Worm (Caenorhabditis elegans) whole organism, L1 larva: ENCODE results near the gene srxa-13.

Experiments used
- aha-1 ChIP-seq: fragments of 150-350 bp; optimal IDR thresholded peaks from 2 replicates; lab custom pipeline; 2014; ENCODE audit warnings: missing biosample characterization, missing genetic modification characterization
- aly-2 ChIP-seq: fragments of 150-350 bp; optimal IDR thresholded peaks from 2 replicates; lab custom pipeline; 2014; ENCODE audit warnings: missing biosample characterization, missing genetic modification characterization
- egl-27 ChIP-seq, 2 experiments: fragments of 150-350 bp in 1 of 2; sonication (generic microtip); optimal IDR thresholded peaks; 3 replicates each; lab custom pipeline; 2017 to 2018; ENCODE audit warnings: missing biosample characterization in 2 of 2, missing genetic modification characterization in 2 of 2, missing genetic modification reagents in 2 of 2
- nhr-237 ChIP-seq: fragments of 150-350 bp; optimal IDR thresholded peaks from 2 replicates; lab custom pipeline; 2014; ENCODE audit warnings: missing biosample characterization, missing genetic modification characterization
- nhr-90 ChIP-seq: sonication (generic microtip); optimal IDR thresholded peaks from 2 replicates; lab custom pipeline; 2016; ENCODE audit warnings: mild to moderate bottlenecking, missing genetic modification characterization, missing compliant biosample characterization; ENCODE audit not compliant: poor library complexity
- sptf-1 ChIP-seq: fragments of 150-350 bp; optimal IDR thresholded peaks from 2 replicates; lab custom pipeline; 2014; ENCODE audit warnings: missing biosample characterization, missing genetic modification characterization

ce11 chrV:13949010-13949409, 19.4 kb downstream of the srxa-13 start, which contains the start of gene R10D12.6:
- TF ChIP-seq aha-1 (tag; lab: Kevin White, UChicago), result no peak
- no peak for TF ChIP-seq aly-2 (tag; lab: Kevin White, UChicago)
- TF ChIP-seq egl-27 (tag; optimal IDR thresholded peaks at IDR 0.05; lab: Kevin White, UChicago), result no peak
- TF ChIP-seq sptf-1 (tag; lab: Kevin White, UChicago), result no peak
- TF ChIP-seq nhr-90, result no peak
- no peak for TF ChIP-seq nhr-237
